Fruit fly (Drosophila melanogaster): ENCODE results near the gene Amun.

Amun gene

dm6 chrX:11723946-11724345, 8.6 kb upstream of the Amun start, which contains the start of gene CG15221:
TSS of gene CG15221 (plus strand) at chrX:11724246.
- no peak for TF ChIP-seq Hr4 (GFP tag; optimal IDR thresholded peaks at IDR 0.05)
- TF ChIP-seq CG8319 (GFP tag; optimal IDR thresholded peaks at IDR 0.05): no peak
- TF ChIP-seq salr (GFP tag; optimal IDR thresholded peaks at IDR 0.05): no peak
- TF ChIP-seq CG6792 (GFP tag; optimal IDR thresholded peaks at IDR 0.05): no peak
- no peak for TF ChIP-seq Met (GFP tag; optimal IDR thresholded peaks at IDR 0.05)
- no peak for TF ChIP-seq Lpt (GFP tag; optimal IDR thresholded peaks at IDR 0.05)
- TF ChIP-seq net (GFP tag; optimal IDR thresholded peaks at IDR 0.05): no peak
- TF ChIP-seq CG11762 (GFP tag; optimal IDR thresholded peaks at IDR 0.05; ENCODE audit: insufficient read depth): no peak
- TF ChIP-seq CG6276 (GFP tag; optimal IDR thresholded peaks at IDR 0.05): no peak
- no peak for TF ChIP-seq CG34406 (GFP tag; optimal IDR thresholded peaks at IDR 0.05)

- TF ChIP-seq Sox15 (GFP tag; optimal IDR thresholded peaks at IDR 0.05) (peak; percentile 16), CG8319 (GFP tag; optimal IDR thresholded peaks at IDR 0.05) (no peak), Eip93F (GFP tag; optimal IDR thresholded peaks at IDR 0.05) (no peak), CG6163 (GFP tag; IDR thresholded peaks at IDR 0.05) (peak; percentile 39; the same call in 1 of the 3 replicates), CG31627 (GFP tag; optimal IDR thresholded peaks at IDR 0.05) (peak; percentile 70), net (GFP tag; optimal IDR thresholded peaks at IDR 0.05) (no peak), CG6808 (GFP tag; optimal IDR thresholded peaks at IDR 0.05) (no peak), CG11762 (GFP tag; optimal IDR thresholded peaks at IDR 0.05; ENCODE audit: insufficient read depth) (no peak), Sox102F (GFP tag; optimal IDR thresholded peaks at IDR 0.05) (no peak), CG15336 (GFP tag; IDR thresholded peaks at IDR 0.05) (no peak), topi (GFP tag; optimal IDR thresholded peaks at IDR 0.05) (peak; percentile 60), cyc (GFP tag; optimal IDR thresholded peaks at IDR 0.05) (peak; percentile 52), vri (GFP tag; optimal IDR thresholded peaks at IDR 0.05) (no peak), Hr38 (GFP tag; optimal IDR thresholded peaks at IDR 0.05) (no peak), dac (GFP tag; optimal IDR thresholded peaks at IDR 0.05) (no peak), CG4318 (GFP tag; optimal IDR thresholded peaks at IDR 0.05) (no peak), CG8632 (GFP tag; optimal IDR thresholded peaks at IDR 0.05) (no peak), Ets96B (tag; optimal IDR thresholded peaks at IDR 0.05) (peak; percentile 32), acj6 (GFP tag; optimal IDR thresholded peaks at IDR 0.05) (no peak), Hr39 (GFP tag; optimal IDR thresholded peaks at IDR 0.05) (peak; percentile 71), Ets21C (GFP tag; optimal IDR thresholded peaks at IDR 0.05) (peak; percentile 53), CG6792 (GFP tag; optimal IDR thresholded peaks at IDR 0.05) (peak; percentile 19), CG11294 (GFP tag; IDR thresholded peaks at IDR 0.05) (no peak), Lpt (GFP tag; optimal IDR thresholded peaks at IDR 0.05) (no peak), CG10669 (GFP tag; optimal IDR thresholded peaks at IDR 0.05) (no peak), dsx (GFP tag; optimal IDR thresholded peaks at IDR 0.05; ENCODE audit: poor library complexity, severe bottlenecking) (no peak), fd85E (GFP tag; optimal IDR thresholded peaks at IDR 0.05) (no peak), Hr4 (GFP tag; optimal IDR thresholded peaks at IDR 0.05) (no peak), Gug (GFP tag; IDR thresholded peaks at IDR 0.05) (no peak), CG3919 (GFP tag; optimal IDR thresholded peaks at IDR 0.05) (peak; percentile 55), ss (GFP tag; optimal IDR thresholded peaks at IDR 0.05) (no peak), Eip75B (GFP tag; optimal IDR thresholded peaks at IDR 0.05) (peak; percentile 27), CG16779 (tag; optimal IDR thresholded peaks at IDR 0.05) (no peak), salr (GFP tag; optimal IDR thresholded peaks at IDR 0.05) (no peak), CG11902 (GFP tag; optimal IDR thresholded peaks at IDR 0.05) (peak; percentile 47), Sox14 (GFP tag; optimal IDR thresholded peaks at IDR 0.05) (peak; percentile 68), CG3032 (tag; optimal IDR thresholded peaks at IDR 0.05) (peak; percentile 34), esn (GFP tag; optimal IDR thresholded peaks at IDR 0.05) (peak; percentile 62), Smox (GFP tag; optimal IDR thresholded peaks at IDR 0.05) (no peak), CG9139 (GFP tag; optimal IDR thresholded peaks at IDR 0.05) (no peak), Eip78C (GFP tag) (peak; percentile 41), OdsH (GFP tag; optimal IDR thresholded peaks at IDR 0.05) (no peak), achi (GFP tag; optimal IDR thresholded peaks at IDR 0.05) (peak; percentile 43), CG10631 (GFP tag; optimal IDR thresholded peaks at IDR 0.05) (peak; percentile 74), CG6276 (GFP tag; optimal IDR thresholded peaks at IDR 0.05) (no peak), spab (GFP tag; optimal IDR thresholded peaks at IDR 0.05) (no peak), CG34406 (GFP tag; optimal IDR thresholded peaks at IDR 0.05) (no peak), eg (GFP tag; IDR thresholded peaks at IDR 0.05) (peak; percentile 47)
Observed at dm6 chrX:11720138-11720537, 4.8 kb upstream of the Amun start, which contains the start of gene Tango10. TSS of gene Tango10 (plus strand) at chrX:11720245.

Measured in whole organism, prepupa.